Fruit fly (Drosophila melanogaster): ENCODE measurements around the gene teq.

- TF ChIP-seq EcR (GFP tag; optimal IDR thresholded peaks at IDR 0.05) (peak; percentile 57), CG12605 (GFP tag; IDR thresholded peaks at IDR 0.05) (peak; percentile 94), CG15710 (tag; optimal IDR thresholded peaks at IDR 0.05) (peak; percentile 99), CG34367 (tag; optimal IDR thresholded peaks at IDR 0.05) (peak; percentile 96), CG10348 (GFP tag; IDR thresholded peaks at IDR 0.05) (peak; percentile 78), Pif1A (GFP tag; optimal IDR thresholded peaks at IDR 0.05) (peak; percentile 93), gl (tag; optimal IDR thresholded peaks at IDR 0.05) (peak; percentile 93), CG14655 (GFP tag; optimal IDR thresholded peaks at IDR 0.05) (peak; percentile 98)
Observed at dm6 chr3L:9057429-9058088, 16.9 kb upstream of the teq start.
